Worm (Caenorhabditis elegans): ENCODE data around the gene Y48A6B.8.

DNA sequence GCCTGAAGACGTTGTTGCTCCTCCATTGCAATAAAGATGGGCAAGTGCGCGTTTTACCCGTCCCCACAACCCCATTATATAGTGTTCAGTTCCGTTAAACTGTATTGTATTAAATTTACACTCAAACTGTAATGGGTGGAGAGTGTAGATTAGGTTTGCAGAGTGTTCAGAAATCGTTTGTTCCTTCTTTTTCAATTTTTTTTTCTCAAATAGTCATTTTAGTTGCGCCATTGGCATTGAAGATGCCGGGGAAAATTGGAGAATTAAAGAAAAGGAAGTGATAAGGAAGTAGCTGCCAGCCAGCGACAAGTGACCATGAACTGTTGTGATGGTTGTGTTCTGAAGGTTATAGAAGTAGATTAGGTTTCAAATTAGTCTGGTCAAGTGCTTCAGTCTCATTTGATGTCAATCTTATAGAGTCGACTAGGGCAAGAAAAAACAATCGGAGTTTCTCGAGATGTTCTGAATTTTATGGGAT lies 43.6 kb downstream of the Y48A6B.8 start, which contains the start of gene col-93:
- TF ChIP-seq elt-2 (tag; optimal IDR thresholded peaks at IDR 0.05), result no peak
- TF ChIP-seq unc-62 (GFP tag; optimal IDR thresholded peaks at IDR 0.05), result peak; percentile 14
- TF ChIP-seq nhr-12 (tag; optimal IDR thresholded peaks at IDR 0.05), result no peak
- TF ChIP-seq ztf-11 (tag; optimal IDR thresholded peaks at IDR 0.05), result no peak
